Worm (Caenorhabditis elegans): ENCODE results near the gene eat-2.

DNA sequence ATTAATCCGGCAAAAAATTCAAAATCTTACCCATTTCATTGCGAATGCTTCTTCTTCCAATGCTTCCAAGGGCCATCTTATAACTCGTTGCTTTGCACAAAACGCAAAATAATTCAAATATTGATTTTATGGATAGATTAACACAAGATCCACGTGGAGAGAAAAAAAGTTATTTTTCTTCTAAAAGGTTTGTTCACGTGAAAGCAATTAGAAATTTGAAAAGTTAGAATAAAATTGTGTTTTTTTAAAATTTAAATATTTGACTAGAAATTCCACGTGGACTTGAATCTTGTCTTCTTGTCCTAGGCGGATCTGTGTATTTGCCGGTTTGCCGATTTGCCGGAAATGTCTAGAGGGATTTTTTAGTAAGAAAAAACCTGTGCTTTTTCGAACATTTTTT is 3.6 kb upstream of the eat-2 start, which contains the start of gene Y48B6A.5:
- TF ChIP-seq W03F9.2 (tag; optimal IDR thresholded peaks at IDR 0.05) (no peak), him-1 (tag; optimal IDR thresholded peaks at IDR 0.05) (no peak), dao-5 (tag; optimal IDR thresholded peaks at IDR 0.05) (no peak)

All from whole organism, L4/young adult.